Fruit fly (Drosophila melanogaster): ENCODE data around the gene CG31229.
A peak's percentile ranks its signal among the peaks of the same experiment; 100 is the strongest.

Gene CG31229

DNA sequence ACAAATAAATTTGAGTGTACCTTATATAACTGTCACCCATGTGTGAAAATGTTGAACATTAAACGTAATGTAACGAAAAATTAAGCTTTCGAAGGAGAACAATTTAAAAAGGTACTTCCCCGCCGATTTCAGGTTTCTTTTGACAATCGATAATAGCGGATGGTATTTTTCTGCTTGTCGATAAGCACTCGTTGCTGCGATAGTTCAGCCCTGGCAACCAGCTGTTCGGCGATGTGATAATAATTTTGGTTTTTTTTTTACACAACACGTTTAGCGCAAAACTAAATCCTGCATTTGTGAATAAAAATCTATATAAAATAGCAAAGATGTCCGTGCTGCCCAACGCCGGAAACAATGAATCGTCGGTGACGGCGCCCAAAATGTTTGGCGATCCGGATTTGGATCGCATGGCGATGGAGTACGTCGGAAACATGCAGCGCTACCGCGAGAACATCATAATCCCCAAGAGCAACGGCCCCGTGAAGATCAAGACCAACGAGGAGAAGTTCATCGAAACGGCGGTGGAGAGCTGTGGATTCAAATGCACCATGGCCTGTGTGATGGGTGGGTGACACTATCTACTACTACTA lies at the start of gene CG31229 (continued):
- peak; percentile 59 for TF ChIP-seq unc-4 (GFP tag; IDR thresholded peaks at IDR 0.05; ENCODE audit: partially characterized antibody)
- no peak for TF ChIP-seq NFAT (GFP tag; IDR thresholded peaks at IDR 0.05)
- no peak for TF ChIP-seq Rx (GFP tag; IDR thresholded peaks at IDR 0.05)
- TF ChIP-seq kni (GFP tag; optimal IDR thresholded peaks at IDR 0.05), result no peak
- no peak for TF ChIP-seq Nf-YC (tag; optimal IDR thresholded peaks at IDR 0.05)
- TF ChIP-seq mirr (GFP tag; optimal IDR thresholded peaks at IDR 0.05), result no peak
- TF ChIP-seq CG34376 (GFP tag; optimal IDR thresholded peaks at IDR 0.05), result no peak
- TF ChIP-seq ase (GFP tag; IDR thresholded peaks at IDR 0.05), result no peak
- no peak for TF ChIP-seq CG1647 (GFP tag; optimal IDR thresholded peaks at IDR 0.05)
- TF ChIP-seq Spps (tag; optimal IDR thresholded peaks at IDR 0.05), result no peak
- no peak for TF ChIP-seq peb (GFP tag; IDR thresholded peaks at IDR 0.05)
- TF ChIP-seq CG10366 (GFP tag; IDR thresholded peaks at IDR 0.05), result no peak
- peak; percentile 89 for TF ChIP-seq sqz (GFP tag; optimal IDR thresholded peaks at IDR 0.05)
- TF ChIP-seq Lim3 (GFP tag; IDR thresholded peaks at IDR 0.05), result no peak
- no peak for TF ChIP-seq CG6272 (GFP tag; IDR thresholded peaks at IDR 0.05)
- no peak for TF ChIP-seq pho (GFP tag; optimal IDR thresholded peaks at IDR 0.05)
- TF ChIP-seq stc (GFP tag; IDR thresholded peaks at IDR 0.05), result no peak
- no peak for TF ChIP-seq CG16863 (GFP tag; optimal IDR thresholded peaks at IDR 0.05)
- peak; percentile 76 to 94 for TF ChIP-seq crp (GFP tag; optimal IDR thresholded peaks at IDR 0.05)
- TF ChIP-seq sna (GFP tag; IDR thresholded peaks at IDR 0.05; ENCODE audit: partially characterized antibody), result peak; percentile 42; the same call in 1 of the 2 replicates
- no peak for TF ChIP-seq p53 (GFP tag; optimal IDR thresholded peaks at IDR 0.05)
- no peak for TF ChIP-seq Asciz (GFP tag; optimal IDR thresholded peaks at IDR 0.05)
- TF ChIP-seq CG30020 (tag; optimal IDR thresholded peaks at IDR 0.05), result no peak
- peak; percentile 65 for TF ChIP-seq pzg (GFP tag; optimal IDR thresholded peaks at IDR 0.05)
- TF ChIP-seq YL-1 (GFP tag; optimal IDR thresholded peaks at IDR 0.05), result peak; percentile 7
- no peak for TF ChIP-seq CG15696 (tag; optimal IDR thresholded peaks at IDR 0.05)
- no peak for TF ChIP-seq tap (tag; optimal IDR thresholded peaks at IDR 0.05)
- no peak for TF ChIP-seq CG14014 (GFP tag; IDR thresholded peaks at IDR 0.05)
- TF ChIP-seq lmd (GFP tag; IDR thresholded peaks at IDR 0.05), result no peak
- TF ChIP-seq Hmr (GFP tag; optimal IDR thresholded peaks at IDR 0.05), result no peak
- peak; percentile 8 for TF ChIP-seq nmo (GFP tag; optimal IDR thresholded peaks at IDR 0.05)
- no peak for TF ChIP-seq Hr39 (optimal IDR thresholded peaks at IDR 0.05)
- TF ChIP-seq tgo (GFP tag; IDR thresholded peaks at IDR 0.05), result no peak
- TF ChIP-seq hbn (GFP tag; IDR thresholded peaks at IDR 0.05; ENCODE audit: partially characterized antibody), result no peak
- TF ChIP-seq CG8478 (optimal IDR thresholded peaks at IDR 0.05), result no peak
- no peak for TF ChIP-seq pb (GFP tag; optimal IDR thresholded peaks at IDR 0.05)
- peak; percentile 6 for TF ChIP-seq trem (tag; optimal IDR thresholded peaks at IDR 0.05)
- TF ChIP-seq B-H1 (GFP tag; IDR thresholded peaks at IDR 0.05), result no peak
- TF ChIP-seq CG11504 (tag; optimal IDR thresholded peaks at IDR 0.05), result no peak
- no peak for TF ChIP-seq odd (GFP tag; optimal IDR thresholded peaks at IDR 0.05)
- TF ChIP-seq Sry-δ (GFP tag; optimal IDR thresholded peaks at IDR 0.05), result peak; percentile 62
- no peak for TF ChIP-seq CG6689 (GFP tag; IDR thresholded peaks at IDR 0.05)
- TF ChIP-seq Blimp-1 (GFP tag; optimal IDR thresholded peaks at IDR 0.05), result no peak
- TF ChIP-seq CG4854 (GFP tag; optimal IDR thresholded peaks at IDR 0.05), result no peak
- TF ChIP-seq Sin3A (optimal IDR thresholded peaks at IDR 0.05), result peak; percentile 34
- TF ChIP-seq CG16815 (GFP tag; optimal IDR thresholded peaks at IDR 0.05), result no peak
- TF ChIP-seq lbe (GFP tag; optimal IDR thresholded peaks at IDR 0.05), result no peak
- no peak for TF ChIP-seq CG8281 (tag; optimal IDR thresholded peaks at IDR 0.05)
- peak; percentile 91 for TF ChIP-seq CG7928 (GFP tag; optimal IDR thresholded peaks at IDR 0.05)
- no peak for TF ChIP-seq CG7372 (GFP tag; IDR thresholded peaks at IDR 0.05)
- 0 out of 3 replicates have a peak, but pooled peaks have one; percentile 37 for TF ChIP-seq hb (GFP tag; IDR thresholded peaks at IDR 0.05; ENCODE audit: partially characterized antibody)
- no peak for TF ChIP-seq ken (GFP tag; IDR thresholded peaks at IDR 0.05)

All from whole organism, embryonic.